Worm (Caenorhabditis elegans) whole organism, L4 larva: ENCODE data around the gene atn-1.

Source experiments
- F26F4.8 ChIP-seq: fragments of 200-800 bp; sonication (Bioruptor generic); conservative IDR thresholded peaks from 2 replicates; pipeline ENCODE4 v1.3.6; 2022; ENCODE audit warnings: missing genetic modification characterization, missing compliant biosample characterization
- F37D6.2 ChIP-seq: sonication (generic microtip); optimal IDR thresholded peaks from 2 replicates; lab custom pipeline; 2016; ENCODE audit warnings: mild to moderate bottlenecking, missing genetic modification characterization, missing compliant biosample characterization
- R02D3.7 ChIP-seq: fragments of 150-350 bp; sonication (generic microtip); optimal IDR thresholded peaks from 3 replicates; lab custom pipeline; 2014; ENCODE audit warnings: missing biosample characterization, missing genetic modification characterization
- T20F7.1 ChIP-seq: fragments of 200-800 bp; sonication (Bioruptor generic); optimal IDR thresholded peaks from 2 replicates; lab custom pipeline; 2018; ENCODE audit warnings: mild to moderate bottlenecking, missing genetic modification characterization, missing compliant biosample characterization
- Y48G9A.11 ChIP-seq: fragments of 200-800 bp; sonication (Bioruptor generic); IDR thresholded peaks from 2 replicates; pipeline ENCODE4 v1.3.6; 2022; ENCODE audit warnings: missing genetic modification reagents, missing genetic modification characterization, missing compliant biosample characterization
- Y75B8A.6 ChIP-seq: fragments of 200-800 bp; sonication (Bioruptor generic); IDR thresholded peaks from 2 replicates; pipeline ENCODE4 v1.3.6; 2022; ENCODE audit warnings: missing genetic modification reagents, missing genetic modification characterization, missing compliant biosample characterization
- aha-1 ChIP-seq: fragments of 150-350 bp; peaks from one replicate; lab custom pipeline; 2014; ENCODE audit warnings: missing biosample characterization, missing genetic modification characterization
- attf-4 ChIP-seq: sonication (generic microtip); optimal IDR thresholded peaks from 3 replicates; lab custom pipeline; 2017; ENCODE audit warnings: missing biosample characterization, missing genetic modification characterization
- ctbp-1 ChIP-seq: fragments of 200-800 bp; sonication (Bioruptor generic); IDR thresholded peaks from 2 replicates; pipeline ENCODE4 v1.3.6; 2022; ENCODE audit warnings: missing genetic modification reagents, missing genetic modification characterization, missing compliant biosample characterization
- daf-16 ChIP-seq, 3 experiments: sonication (generic microtip); optimal IDR thresholded peaks; 2 replicates each; lab custom pipeline; 2016 to 2017; ENCODE audit warnings: missing genetic modification characterization in 3 of 3, missing genetic modification reagents in 3 of 3, mild to moderate bottlenecking in 2 of 3, missing compliant biosample characterization in 2 of 3, missing biosample characterization in 1 of 3, moderate library complexity in 1 of 3
- dmd-6 ChIP-seq: fragments of 200-800 bp; sonication (Bioruptor generic); IDR thresholded peaks from 2 replicates; pipeline ENCODE4 v1.3.6; 2022; ENCODE audit warnings: missing genetic modification reagents, missing genetic modification characterization, missing compliant biosample characterization
- dmd-8 ChIP-seq: fragments of 200-800 bp; sonication (Bioruptor generic); IDR thresholded peaks from 2 replicates; pipeline ENCODE4 v1.3.6; 2022; ENCODE audit warnings: missing genetic modification characterization, missing compliant biosample characterization
- dmd-9 ChIP-seq: fragments of 200-800 bp; sonication (Bioruptor generic); IDR thresholded peaks from 2 replicates; pipeline ENCODE4 v1.3.6; 2022; ENCODE audit warnings: missing genetic modification reagents, missing genetic modification characterization, missing compliant biosample characterization
- dpl-1 ChIP-seq: fragments of 150-350 bp; optimal IDR thresholded peaks from 2 replicates; lab custom pipeline; 2014; ENCODE audit warnings: missing biosample characterization, missing genetic modification reagents, missing genetic modification characterization
- duxl-1 ChIP-seq: sonication (generic microtip); optimal IDR thresholded peaks from 2 replicates; lab custom pipeline; 2016; ENCODE audit warnings: mild to moderate bottlenecking, missing genetic modification characterization, moderate library complexity, missing compliant biosample characterization; ENCODE audit not compliant: poor library complexity
- egl-27 ChIP-seq: sonication (generic microtip); optimal IDR thresholded peaks from 3 replicates; lab custom pipeline; 2017; ENCODE audit warnings: missing biosample characterization, missing genetic modification reagents, missing genetic modification characterization
- egl-43 ChIP-seq: fragments of 200-800 bp; sonication (Bioruptor generic); IDR thresholded peaks from 2 replicates; pipeline ENCODE4 v1.3.6; 2022; ENCODE audit warnings: missing genetic modification reagents, missing genetic modification characterization, missing compliant biosample characterization
- fos-1 ChIP-seq: fragments of 150-350 bp; optimal IDR thresholded peaks from 2 replicates; lab custom pipeline; 2014; ENCODE audit warnings: missing biosample characterization, missing genetic modification characterization
- hif-1 ChIP-seq, 2 experiments: sonication (generic microtip); optimal IDR thresholded peaks; 2 replicates each; lab custom pipeline; 2016 to 2017; ENCODE audit warnings: missing compliant biosample characterization in 2 of 2, missing genetic modification characterization in 2 of 2, missing genetic modification reagents in 2 of 2, missing genotype in 2 of 2, mild to moderate bottlenecking in 1 of 2
- hmg-1.1 ChIP-seq: fragments of 200-800 bp; sonication (Bioruptor generic); IDR thresholded peaks from 2 replicates; pipeline ENCODE4 v1.3.6; 2022; ENCODE audit warnings: missing genetic modification reagents, missing genetic modification characterization, missing compliant biosample characterization
- lir-3 ChIP-seq: sonication (generic microtip); optimal IDR thresholded peaks from 2 replicates; lab custom pipeline; 2016; ENCODE audit warnings: mild to moderate bottlenecking, missing genetic modification characterization, missing compliant biosample characterization
- nhr-111 ChIP-seq: fragments of 200-800 bp; sonication (Bioruptor generic); optimal IDR thresholded peaks from 2 replicates; lab custom pipeline; 2018; ENCODE audit warnings: mild to moderate bottlenecking, missing genetic modification characterization, missing compliant biosample characterization
- nhr-25 ChIP-seq: sonication (generic microtip); optimal IDR thresholded peaks from 2 replicates; lab custom pipeline; 2017; ENCODE audit warnings: missing genetic modification characterization, mild to moderate bottlenecking, missing compliant biosample characterization, antibody characterized with exemption, moderate library complexity, borderline replicate concordance; ENCODE audit not compliant: insufficient read depth
- nhr-6 ChIP-seq: fragments of 150-350 bp; optimal IDR thresholded peaks from 2 replicates; lab custom pipeline; 2014; ENCODE audit warnings: missing biosample characterization, missing genetic modification characterization
- pqm-1 ChIP-seq: sonication (generic microtip); optimal IDR thresholded peaks from 2 replicates; lab custom pipeline; 2017; ENCODE audit warnings: missing biosample characterization, missing genetic modification characterization
- set-16 ChIP-seq: fragments of 200-800 bp; sonication (Bioruptor generic); IDR thresholded peaks from 2 replicates; pipeline ENCODE4 v1.3.6; 2022; ENCODE audit warnings: missing genetic modification reagents, missing genetic modification characterization, missing compliant biosample characterization
- tra-1 ChIP-seq: fragments of 200-800 bp; sonication (Bioruptor generic); IDR thresholded peaks from 2 replicates; pipeline ENCODE4 v1.3.6; 2022; ENCODE audit warnings: missing genetic modification reagents, missing genetic modification characterization, missing compliant biosample characterization
- unc-130 ChIP-seq: sonication (generic microtip); optimal IDR thresholded peaks from 2 replicates; lab custom pipeline; 2016; ENCODE audit warnings: missing genetic modification reagents, missing genetic modification characterization, missing compliant biosample characterization
- unc-39 ChIP-seq: sonication (generic microtip); optimal IDR thresholded peaks from 2 replicates; lab custom pipeline; 2017; ENCODE audit warnings: missing biosample characterization, missing genetic modification characterization
- zfp-2 ChIP-seq: sonication (generic microtip); optimal IDR thresholded peaks from 2 replicates; lab custom pipeline; 2016; ENCODE audit warnings: mild to moderate bottlenecking, missing genetic modification characterization, missing compliant biosample characterization
- zfp-3 ChIP-seq: fragments of 200-800 bp; sonication (Bioruptor generic); conservative IDR thresholded peaks from 2 replicates; pipeline ENCODE4 v1.3.6; 2022; ENCODE audit warnings: missing genetic modification reagents, missing genetic modification characterization, missing compliant biosample characterization
- zip-11 ChIP-seq: fragments of 200-800 bp; sonication (Bioruptor generic); IDR thresholded peaks from 2 replicates; pipeline ENCODE4 v1.3.6; 2022; ENCODE audit warnings: missing genetic modification characterization, missing compliant biosample characterization
- ztf-7 ChIP-seq: fragments of 150-350 bp; optimal IDR thresholded peaks from 2 replicates; lab custom pipeline; 2014; ENCODE audit warnings: missing biosample characterization, missing genetic modification characterization

The atn-1 gene

ce11 chrV:12441420-12441819 lies 36.8 kb upstream of the atn-1 start, which contains the start of gene pals-37:
pals-37 (minus strand) TSS chrV:12441520.
- TF ChIP-seq daf-16 (GFP tag; optimal IDR thresholded peaks at IDR 0.05; lab: Kevin White, UChicago) (no peak), daf-16 (tag; optimal IDR thresholded peaks at IDR 0.05; lab: Kevin White, UChicago) (no peak), F37D6.2 (tag; lab: Kevin White, UChicago) (no peak), fos-1 (tag; lab: Kevin White, UChicago) (no peak), dmd-8 (GFP tag; lab: Robert Waterston, UW) (no peak), Y75B8A.6 (no peak), nhr-111 (GFP tag; lab: Kevin White, UChicago) (no peak), tra-1 (GFP tag; lab: Robert Waterston, UW) (no peak), hmg-1.1 (GFP tag; lab: Robert Waterston, UW) (no peak), egl-27 (no peak), unc-130 (GFP tag; lab: Kevin White, UChicago) (no peak), dmd-6 (GFP tag; lab: Robert Waterston, UW) (no peak)

- no peak for TF ChIP-seq Y75B8A.6
- TF ChIP-seq daf-16 (GFP tag; optimal IDR thresholded peaks at IDR 0.05; lab: Kevin White, UChicago) = no peak
- TF ChIP-seq daf-16 (tag; optimal IDR thresholded peaks at IDR 0.05; lab: Kevin White, UChicago) = peak; percentile 64
- TF ChIP-seq pqm-1 (tag; lab: Kevin White, UChicago) = peak; percentile 21
These were observed 34.5 kb upstream of the atn-1 start, which contains the start of gene pals-39 for ce11 chrV:12443754-12444153. pals-39 (minus strand) TSS chrV:12443854.

DNA sequence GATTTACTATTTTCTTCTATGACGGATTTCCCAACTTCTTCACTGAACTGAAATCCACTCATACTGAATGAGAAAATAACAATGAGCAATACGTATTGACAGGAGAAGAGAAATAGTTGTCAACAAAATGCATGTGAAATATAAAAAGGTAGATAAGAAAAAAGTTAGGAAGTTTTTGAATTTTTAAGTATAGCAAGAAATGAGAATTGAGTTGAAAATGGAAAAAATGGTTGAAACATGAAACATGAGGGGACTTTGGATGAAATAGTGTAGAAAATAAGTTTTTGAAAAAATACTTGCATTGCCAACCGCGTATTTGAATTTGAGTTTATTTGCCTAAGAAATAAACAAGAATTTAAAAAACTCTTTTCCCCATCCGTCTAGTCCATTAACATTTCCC lies 31.3 kb upstream of the atn-1 start, which contains the start of the genes pals-38 and C54D10.9:
TSS of gene pals-38 (minus strand) at position 101 of the 400 bp plus-strand sequence.
TSS of gene C54D10.9 (plus strand) at position 259 of the 400 bp plus-strand sequence.
- TF ChIP-seq unc-39 (tag; lab: Kevin White, UChicago) = no peak
- TF ChIP-seq F26F4.8 (GFP tag; lab: Robert Waterston, UW) = no peak
- no peak for TF ChIP-seq lir-3
- TF ChIP-seq unc-130 (GFP tag; lab: Kevin White, UChicago) = no peak
- no peak for TF ChIP-seq nhr-25 (tag; lab: Kevin White, UChicago)
- TF ChIP-seq zip-11 = no peak

DNA sequence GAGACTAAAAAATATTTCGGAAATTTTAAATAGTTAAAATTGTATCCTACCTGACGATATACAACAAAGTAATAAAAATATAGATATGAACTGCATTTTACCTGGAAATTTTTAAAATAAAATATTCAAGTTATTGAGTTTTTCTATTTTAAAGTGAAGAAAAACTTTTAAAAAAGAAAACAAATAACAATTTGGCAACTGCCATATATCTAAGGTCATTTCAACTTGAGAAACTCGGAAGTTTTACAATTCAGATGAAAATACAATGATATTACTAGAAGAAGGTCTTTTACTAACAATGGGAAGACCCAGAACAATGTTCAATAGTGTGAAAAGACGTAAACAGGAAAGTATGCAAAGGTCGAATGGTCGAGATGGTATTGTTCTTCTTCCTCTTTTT lies 28.3 kb upstream of the atn-1 start, which contains the start of gene C54D10.10:
TSS of gene C54D10.10 (minus strand) at position 101 of the 400 bp plus-strand sequence.
- TF ChIP-seq hmg-1.1 (GFP tag; lab: Robert Waterston, UW) (no peak), nhr-6 (tag; lab: Kevin White, UChicago) (no peak), attf-4 (tag; lab: Kevin White, UChicago) (no peak)

ce11 chrV:12450441-12450840 lies 27.8 kb upstream of the atn-1 start, which contains the start of gene F28C1.1:
F28C1.1 (plus strand) TSS chrV:12450805.
- no peak for TF ChIP-seq zfp-3
- TF ChIP-seq aha-1 (tag; lab: Kevin White, UChicago) = no peak
- peak; percentile 55 for TF ChIP-seq nhr-6 (tag; lab: Kevin White, UChicago)
- TF ChIP-seq zfp-2 (tag; lab: Kevin White, UChicago) = no peak
- TF ChIP-seq Y48G9A.11 (GFP tag; lab: Robert Waterston, UW) = peak; percentile 92
- TF ChIP-seq ztf-7 (tag; lab: Kevin White, UChicago) = no peak
- peak; percentile 16 for TF ChIP-seq R02D3.7 (tag; lab: Kevin White, UChicago)
- TF ChIP-seq dpl-1 = peak; percentile 84
- peak; percentile 93 for TF ChIP-seq T20F7.1

- TF ChIP-seq hif-1 (tag; optimal IDR thresholded peaks at IDR 0.05; lab: Kevin White, UChicago) (no peak), aha-1 (tag; lab: Kevin White, UChicago) (peak; percentile 27), dmd-8 (GFP tag; lab: Robert Waterston, UW) (0 out of 2 replicates have a peak, but pooled peaks have one; percentile 38), duxl-1 (tag; lab: Kevin White, UChicago) (no peak), set-16 (GFP tag; lab: Robert Waterston, UW) (peak; percentile 93), ctbp-1 (0 out of 2 replicates have a peak, but pooled peaks have one; percentile 14), egl-43 (GFP tag; lab: Robert Waterston, UW) (peak; percentile 42; the same call in 1 of the 2 replicates), dmd-9 (GFP tag; lab: Robert Waterston, UW) (no peak)
These were observed 22.5 kb upstream of the atn-1 start for ce11 chrV:12455695-12456094.
